Fruit fly (Drosophila melanogaster): ENCODE measurements around the gene CG12320.

DNA sequence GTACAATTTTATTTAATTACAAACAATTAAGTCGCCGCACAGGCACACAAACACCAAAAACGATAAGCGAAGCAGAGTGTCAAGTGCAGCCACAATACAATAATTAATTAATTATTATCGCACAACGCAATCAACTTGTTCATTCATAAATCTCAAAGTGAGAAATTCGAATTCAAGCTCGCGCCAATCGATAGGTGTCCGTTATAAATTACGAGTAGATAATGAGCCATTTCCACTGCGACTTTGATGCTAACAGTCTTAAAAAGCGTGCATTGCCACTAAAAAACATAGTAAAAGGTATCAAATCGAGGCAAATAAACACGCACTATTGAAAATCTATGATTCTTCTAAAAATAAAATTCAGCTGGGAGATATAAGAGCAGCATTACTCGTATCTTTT lies 22.3 kb downstream of the CG12320 start:
- TF ChIP-seq psq (optimal IDR thresholded peaks at IDR 0.05) = no peak
- TF ChIP-seq CG8478 (optimal IDR thresholded peaks at IDR 0.05) = no peak
- no peak for TF ChIP-seq EcR (GFP tag; optimal IDR thresholded peaks at IDR 0.05)
- TF ChIP-seq pan (optimal IDR thresholded peaks at IDR 0.05) = no peak
- TF ChIP-seq usp (GFP tag; optimal IDR thresholded peaks at IDR 0.05) = no peak
- TF ChIP-seq Dll (optimal IDR thresholded peaks at IDR 0.05) = no peak
